Fruit fly (Drosophila melanogaster) whole organism, adult: ENCODE data around the gene CG10681.

Experiments used
- CG11617 ChIP-seq: fragments of 200-800 bp; sonication (Bioruptor generic); optimal IDR thresholded peaks from 2 replicates; lab custom pipeline; 2017; ENCODE audit warnings: mild to moderate bottlenecking, missing biosample characterization, missing genetic modification reagents, missing genetic modification characterization
- CG12768 ChIP-seq: fragments of 200-800 bp; sonication (Bioruptor generic); optimal IDR thresholded peaks from 2 replicates; lab custom pipeline; 2017; ENCODE audit warnings: missing biosample characterization, missing genetic modification characterization, mild to moderate bottlenecking, moderate library complexity, missing genetic modification reagents
- CG14711 ChIP-seq: fragments of 200-800 bp; sonication (Bioruptor generic); optimal IDR thresholded peaks from 2 replicates; lab custom pipeline; 2018; ENCODE audit warnings: missing biosample characterization, mild to moderate bottlenecking, missing genetic modification characterization, moderate library complexity
- CG1620 ChIP-seq: fragments of 200-800 bp; sonication (Bioruptor generic); optimal IDR thresholded peaks from 2 replicates; lab custom pipeline; 2016; ENCODE audit warnings: missing biosample characterization, missing genetic modification characterization
- CG33017 ChIP-seq: fragments of 200-800 bp; sonication (Bioruptor generic); optimal IDR thresholded peaks from 2 replicates; lab custom pipeline; 2018; ENCODE audit warnings: missing biosample characterization, mild to moderate bottlenecking, missing genetic modification characterization, moderate library complexity
- CG5204 ChIP-seq: fragments of 200-800 bp; sonication (Bioruptor generic); optimal IDR thresholded peaks from 2 replicates; lab custom pipeline; 2016; ENCODE audit warnings: missing biosample characterization, missing genetic modification characterization
- CG7045 ChIP-seq: fragments of 200-800 bp; sonication (Bioruptor generic); optimal IDR thresholded peaks from 2 replicates; lab custom pipeline; 2017; ENCODE audit warnings: missing biosample characterization, mild to moderate bottlenecking, missing genetic modification characterization
- CG7101 ChIP-seq: fragments of 200-800 bp; sonication (Bioruptor generic); optimal IDR thresholded peaks from 2 replicates; lab custom pipeline; 2018; ENCODE audit warnings: missing biosample characterization, mild to moderate bottlenecking, missing genetic modification characterization, moderate library complexity
- Clk ChIP-seq: fragments of 200-800 bp; sonication (Bioruptor generic); optimal IDR thresholded peaks from 2 replicates; lab custom pipeline; 2017; ENCODE audit warnings: missing biosample characterization, missing genetic modification characterization
- Crg-1 ChIP-seq: fragments of 200-800 bp; sonication (Bioruptor generic); optimal IDR thresholded peaks from 2 replicates; lab custom pipeline; 2016; ENCODE audit warnings: missing biosample characterization, missing genetic modification characterization
- Hr96 ChIP-seq: fragments of 200-800 bp; sonication (Bioruptor generic); optimal IDR thresholded peaks from 2 replicates; lab custom pipeline; 2016; ENCODE audit warnings: missing biosample characterization, missing genetic modification characterization
- Mnt ChIP-seq: fragments of 200-800 bp; sonication (Bioruptor generic); optimal IDR thresholded peaks from 2 replicates; lab custom pipeline; 2016; ENCODE audit warnings: missing biosample characterization, mild to moderate bottlenecking, missing genetic modification characterization
- bab1 ChIP-seq: fragments of 200-800 bp; sonication (Bioruptor generic); optimal IDR thresholded peaks from 3 replicates; lab custom pipeline; 2019; ENCODE audit warnings: missing biosample characterization, mild to moderate bottlenecking, missing genetic modification characterization, moderate library complexity
- cic ChIP-seq: fragments of 200-800 bp; sonication (Bioruptor generic); optimal IDR thresholded peaks from 2 replicates; lab custom pipeline; 2017; ENCODE audit warnings: missing biosample characterization, mild to moderate bottlenecking, missing genetic modification characterization, moderate library complexity
- cnc ChIP-seq, 2 experiments: fragments of >200 bp; optimal IDR thresholded peaks; 2 replicates each; lab custom pipeline; 2017
- kay ChIP-seq: fragments of 200-800 bp; sonication (Bioruptor generic); peaks from one replicate; lab custom pipeline; 2016; ENCODE audit warnings: missing biosample characterization, missing genetic modification characterization, borderline replicate concordance
- ovo ChIP-seq: fragments of 200-800 bp; sonication (Bioruptor generic); optimal IDR thresholded peaks from 2 replicates; lab custom pipeline; 2016; ENCODE audit warnings: missing biosample characterization, missing genetic modification characterization
- pad ChIP-seq: fragments of 200-800 bp; sonication (Bioruptor generic); optimal IDR thresholded peaks from 3 replicates; lab custom pipeline; 2017; ENCODE audit warnings: missing biosample characterization, missing genetic modification characterization, mild to moderate bottlenecking, moderate library complexity, missing genetic modification reagents
- tj ChIP-seq: fragments of 200-800 bp; sonication (Bioruptor generic); optimal IDR thresholded peaks from 3 replicates; lab custom pipeline; 2017; ENCODE audit warnings: missing biosample characterization, mild to moderate bottlenecking, missing genetic modification characterization, moderate library complexity
- toe ChIP-seq: fragments of 200-800 bp; sonication (Bioruptor generic); optimal IDR thresholded peaks from 2 replicates; lab custom pipeline; 2016; ENCODE audit warnings: missing biosample characterization, missing genetic modification characterization

CG10681 gene

DNA sequence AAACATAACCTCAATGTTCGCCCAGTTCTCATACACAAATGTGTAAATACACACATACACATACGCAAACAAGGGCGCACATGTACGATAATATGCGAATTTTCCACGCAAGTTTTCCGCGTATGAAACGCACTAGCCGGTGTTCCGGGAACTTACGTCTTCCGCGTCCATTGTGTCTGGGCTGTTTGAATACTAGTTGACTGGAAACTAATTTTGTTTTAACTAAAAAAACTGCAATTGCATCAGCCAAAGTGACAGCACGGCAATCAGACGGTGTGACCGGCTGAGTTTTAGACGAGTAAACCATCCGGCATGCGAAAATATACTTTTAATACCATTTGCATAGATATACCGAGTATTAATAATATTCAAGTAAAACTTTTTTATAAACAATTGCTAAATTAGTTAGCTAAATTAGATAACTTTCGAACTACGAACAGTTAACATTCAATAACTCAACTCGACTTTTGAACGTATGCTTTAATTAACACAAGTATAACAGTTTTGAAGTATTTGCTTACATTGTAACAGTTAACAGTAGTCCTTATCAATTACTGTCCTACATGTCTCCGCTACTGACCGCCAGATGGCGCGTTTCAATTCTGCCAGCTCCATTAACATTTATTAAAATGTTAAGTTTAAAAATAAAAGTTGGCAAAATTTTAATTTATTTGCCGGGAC lies 25.3 kb downstream of the CG10681 start, which contains the start of gene eIF2beta:
eIF2beta (minus strand) TSS at position 299 of the 681 bp plus-strand sequence.
- TF ChIP-seq CG5204 (no peak), tj (GFP tag; lab: Kevin White, UChicago) (peak; percentile 44), CG14711 (tag; lab: Kevin White, UChicago) (peak; percentile 20), ovo (GFP tag; lab: Kevin White, UChicago) (no peak), Mnt (GFP tag; lab: Kevin White, UChicago) (peak; percentile 98), CG1620 (peak; percentile 2), Hr96 (GFP tag; lab: Kevin White, UChicago) (no peak), kay (no peak), pad (peak; percentile 15), CG7045 (GFP tag; lab: Kevin White, UChicago) (no peak), CG12768 (no peak), Clk (GFP tag; lab: Kevin White, UChicago) (no peak), CG11617 (GFP tag; lab: Kevin White, UChicago) (peak; percentile 28), bab1 (peak; percentile 55), CG7101 (no peak), toe (GFP tag; lab: Kevin White, UChicago) (no peak), CG33017 (tag; lab: Kevin White, UChicago) (no peak), cic (peak; percentile 8), Crg-1 (no peak), cnc (optimal IDR thresholded peaks at IDR 0.05; lab: Kevin White, UChicago) (no peak)

- TF ChIP-seq CG1620: no peak
- no peak for TF ChIP-seq Hr96 (GFP tag; lab: Kevin White, UChicago)
- TF ChIP-seq ovo (GFP tag; lab: Kevin White, UChicago): peak; percentile 41
- no peak for TF ChIP-seq toe (GFP tag; lab: Kevin White, UChicago)
- peak; percentile 15 for TF ChIP-seq tj (GFP tag; lab: Kevin White, UChicago)
- TF ChIP-seq cnc (optimal IDR thresholded peaks at IDR 0.05; lab: Kevin White, UChicago): no peak
- TF ChIP-seq CG5204: no peak
- TF ChIP-seq cic: no peak
- TF ChIP-seq CG11617 (GFP tag; lab: Kevin White, UChicago): peak; percentile 21
- TF ChIP-seq CG7101: peak; percentile 50
- TF ChIP-seq CG12768: no peak
- TF ChIP-seq CG14711 (tag; lab: Kevin White, UChicago): peak; percentile 3
- TF ChIP-seq CG7045 (GFP tag; lab: Kevin White, UChicago): peak; percentile 36
- TF ChIP-seq CG33017 (tag; lab: Kevin White, UChicago): peak; percentile 66
- no peak for TF ChIP-seq kay
- TF ChIP-seq bab1: no peak
- TF ChIP-seq Clk (GFP tag; lab: Kevin White, UChicago): peak; percentile 19
- no peak for TF ChIP-seq Crg-1
- TF ChIP-seq Mnt (GFP tag; lab: Kevin White, UChicago): peak; percentile 50
These were observed 28.2 kb downstream of the CG10681 start for dm6 chr3L:12529431-12530007.

DNA sequence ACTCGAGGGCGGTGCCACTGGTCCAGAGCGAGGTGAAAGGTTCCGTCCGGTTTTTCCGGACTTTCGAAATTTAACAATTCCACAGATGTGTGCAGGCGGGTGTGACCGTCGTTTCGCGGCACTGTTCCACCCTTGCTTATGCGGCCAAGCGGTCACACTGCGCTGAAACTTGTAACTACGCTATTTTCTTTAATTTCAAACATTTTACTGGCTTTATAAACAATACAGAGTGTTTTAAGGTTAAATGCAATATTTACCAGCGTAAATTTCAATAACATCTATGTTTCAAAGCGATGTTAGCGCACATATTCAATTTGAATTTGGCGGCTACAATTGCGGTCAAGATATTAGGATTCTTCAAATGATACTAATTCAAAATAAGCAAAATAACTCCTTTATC lies 28.7 kb downstream of the CG10681 start, which contains the start of gene nst:
nst (minus strand) TSS at position 128 of the 400 bp plus-strand sequence.
- TF ChIP-seq CG12768 (no peak), bab1 (peak; percentile 21), tj (GFP tag; lab: Kevin White, UChicago) (peak; percentile 22), CG7101 (no peak)

dm6 chr3L:12532220-12532619 lies 30.9 kb downstream of the CG10681 start:
- TF ChIP-seq Crg-1: no peak
- TF ChIP-seq tj (GFP tag; lab: Kevin White, UChicago): no peak

DNA sequence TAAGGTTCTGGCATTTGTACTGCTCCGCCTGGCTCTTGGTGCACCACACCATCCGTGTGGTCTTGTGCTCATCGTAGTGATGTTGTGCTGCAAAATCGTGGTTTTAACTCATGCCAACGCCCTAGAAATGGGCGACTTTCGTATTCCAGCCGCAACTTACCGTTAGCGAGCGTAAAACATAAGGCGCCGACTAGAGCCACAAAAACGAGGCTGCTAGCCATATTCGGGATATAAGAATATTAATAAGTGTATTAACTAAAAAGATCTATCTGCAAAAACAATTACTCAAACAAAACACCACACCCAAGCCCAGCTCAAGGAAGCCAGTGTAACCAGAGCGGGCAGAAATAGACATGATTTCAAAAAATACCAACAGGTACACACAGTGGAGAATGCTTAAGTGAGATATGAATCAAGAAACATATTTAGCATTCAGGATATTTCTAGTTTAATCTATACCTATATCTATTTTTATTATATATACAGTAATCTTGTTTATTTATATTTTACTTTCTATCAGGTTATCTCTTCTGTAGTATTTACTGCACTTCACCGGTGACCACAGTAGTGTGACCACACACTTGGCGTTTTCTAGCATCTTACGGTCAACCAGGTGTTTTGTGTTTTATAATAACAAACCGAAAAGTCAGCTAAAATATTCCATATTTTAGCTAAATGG lies 32.2 kb downstream of the CG10681 start, which contains the start of the genes Tsf2 and CG34242:
Tsf2 (minus strand) TSS at position 333 of the 679 bp plus-strand sequence.
CG34242 (plus strand) TSS at position 605 of the 679 bp plus-strand sequence.
- TF ChIP-seq Hr96 (GFP tag; lab: Kevin White, UChicago) (no peak), CG5204 (no peak), Crg-1 (no peak), toe (GFP tag; lab: Kevin White, UChicago) (no peak), bab1 (peak; percentile 64), CG11617 (GFP tag; lab: Kevin White, UChicago) (no peak), Mnt (GFP tag; lab: Kevin White, UChicago) (no peak), CG7101 (peak; percentile 87), kay (no peak), pad (peak; percentile 55), CG7045 (GFP tag; lab: Kevin White, UChicago) (no peak), Clk (GFP tag; lab: Kevin White, UChicago) (no peak), CG33017 (tag; lab: Kevin White, UChicago) (peak; percentile 75), CG14711 (tag; lab: Kevin White, UChicago) (peak; percentile 91), ovo (GFP tag; lab: Kevin White, UChicago) (no peak), tj (GFP tag; lab: Kevin White, UChicago) (peak; percentile 35), CG1620 (no peak), cnc (optimal IDR thresholded peaks at IDR 0.05; lab: Kevin White, UChicago) (no peak), cic (no peak), CG12768 (peak; percentile 61)

dm6 chr3L:12534318-12534717 lies 33.0 kb downstream of the CG10681 start, which contains the start of gene Pmm2:
Gene Pmm2, plus strand, starts transcription at chr3L:12534590.
- peak; percentile 2 for TF ChIP-seq Mnt (GFP tag; lab: Kevin White, UChicago)
- no peak for TF ChIP-seq tj (GFP tag; lab: Kevin White, UChicago)
